Worm (Caenorhabditis elegans): ENCODE results near the gene chil-9.

ce11 chrII:9861394-9861793 lies 16.3 kb upstream of the chil-9 start, which contains the start of gene chil-3:
- TF ChIP-seq blmp-1 (tag; optimal IDR thresholded peaks at IDR 0.05): no peak
- TF ChIP-seq snpc-4 (tag; optimal IDR thresholded peaks at IDR 0.05): no peak
- TF ChIP-seq unc-39 (tag; optimal IDR thresholded peaks at IDR 0.05): no peak
- TF ChIP-seq flh-1 (GFP tag; optimal IDR thresholded peaks at IDR 0.05): no peak
- TF ChIP-seq M03D4.4 (tag; optimal IDR thresholded peaks at IDR 0.05): no peak
- TF ChIP-seq nhr-237 (tag; optimal IDR thresholded peaks at IDR 0.05): no peak
